Worm (Caenorhabditis elegans) whole organism, early embryonic: ENCODE measurements around the gene ckb-1.
A peak's percentile ranks its signal among the peaks of the same experiment; 100 is the strongest.

ENCODE experiments used
- B0310.2 ChIP-seq: sonication (generic microtip); optimal IDR thresholded peaks from 2 replicates; lab custom pipeline; 2016; ENCODE audit warnings: mild to moderate bottlenecking, missing genetic modification characterization, missing compliant biosample characterization
- F13C5.2 ChIP-seq: sonication (generic microtip); optimal IDR thresholded peaks from 2 replicates; lab custom pipeline; 2017; ENCODE audit warnings: mild to moderate bottlenecking, missing genetic modification characterization, inconsistent platforms, missing compliant biosample characterization
- aly-1 ChIP-seq: sonication (generic microtip); optimal IDR thresholded peaks from 2 replicates; lab custom pipeline; 2016; ENCODE audit warnings: missing genetic modification characterization, missing compliant biosample characterization
- ama-1 ChIP-seq: fragments of 150-350 bp; optimal IDR thresholded peaks from 2 replicates; lab custom pipeline; 2014
- ceh-13 ChIP-seq: fragments of 200-800 bp; sonication (Bioruptor generic); optimal IDR thresholded peaks from 2 replicates; lab custom pipeline; 2018; ENCODE audit warnings: mild to moderate bottlenecking, missing genetic modification characterization, missing compliant biosample characterization
- ceh-36 ChIP-seq: sonication (generic microtip); optimal IDR thresholded peaks from 2 replicates; lab custom pipeline; 2016; ENCODE audit warnings: missing genetic modification characterization, inconsistent platforms, missing compliant biosample characterization
- ets-7 ChIP-seq: sonication (generic microtip); optimal IDR thresholded peaks from 2 replicates; lab custom pipeline; 2016; ENCODE audit warnings: missing genotype, missing genetic modification characterization, missing compliant biosample characterization
- flt-1 ChIP-seq: fragments of 200-800 bp; sonication (Bioruptor generic); IDR thresholded peaks from 2 replicates; pipeline ENCODE4 v1.3.6; 2022; ENCODE audit warnings: missing genetic modification characterization, missing compliant biosample characterization
- hmbx-1 ChIP-seq: sonication (generic microtip); optimal IDR thresholded peaks from 2 replicates; lab custom pipeline; 2016; ENCODE audit warnings: mild to moderate bottlenecking, missing genetic modification characterization, missing compliant biosample characterization
- hmg-4 ChIP-seq: fragments of 200-800 bp; sonication (Bioruptor generic); optimal IDR thresholded peaks from 2 replicates; lab custom pipeline; 2018; ENCODE audit warnings: mild to moderate bottlenecking, missing genetic modification characterization, missing compliant biosample characterization
- hnd-1 ChIP-seq: sonication (generic microtip); optimal IDR thresholded peaks from 2 replicates; lab custom pipeline; 2016; ENCODE audit warnings: missing genetic modification characterization, missing compliant biosample characterization
- pes-1 ChIP-seq: fragments of 200-800 bp; sonication (Bioruptor generic); IDR thresholded peaks from 2 replicates; pipeline ENCODE4 v1.3.6; 2022; ENCODE audit warnings: missing genetic modification reagents, missing genetic modification characterization, missing compliant biosample characterization
- scrt-1 ChIP-seq: fragments of 200-800 bp; sonication (Bioruptor generic); IDR thresholded peaks from 2 replicates; pipeline ENCODE4 v1.3.6; 2022; ENCODE audit warnings: missing genetic modification characterization, missing compliant biosample characterization
- sea-1 ChIP-seq: fragments of 200-800 bp; sonication (Bioruptor generic); conservative IDR thresholded peaks from 2 replicates; pipeline ENCODE4 v1.3.6; 2022; ENCODE audit warnings: missing genetic modification characterization, missing compliant biosample characterization
- tbx-11 ChIP-seq: fragments of 200-800 bp; sonication (Bioruptor generic); IDR thresholded peaks from 2 replicates; pipeline ENCODE4 v1.3.6; 2022; ENCODE audit warnings: missing genetic modification characterization, missing compliant biosample characterization
- tbx-37 ChIP-seq: fragments of 200-800 bp; sonication (Bioruptor generic); conservative IDR thresholded peaks from 2 replicates; pipeline ENCODE4 v1.3.6; 2022; ENCODE audit warnings: missing genetic modification reagents, missing genetic modification characterization, missing compliant biosample characterization
- tra-4 ChIP-seq: sonication (generic microtip); optimal IDR thresholded peaks from 2 replicates; lab custom pipeline; 2017; ENCODE audit warnings: missing genetic modification characterization, missing compliant biosample characterization

The ckb-1 gene

ce11 chrIII:4374854-4375253 is 9.8 kb downstream of the ckb-1 start, which contains the start of gene pals-26:
pals-26 (plus strand) TSS chrIII:4375154.
- TF ChIP-seq flt-1 (GFP tag; lab: Robert Waterston, UW), result no peak
- TF ChIP-seq ceh-13 (GFP tag; lab: Kevin White, UChicago), result no peak
- no peak for TF ChIP-seq tra-4 (tag; lab: Kevin White, UChicago)
- TF ChIP-seq aly-1 (tag; lab: Kevin White, UChicago), result no peak
- TF ChIP-seq ceh-36 (tag; lab: Kevin White, UChicago), result no peak
- no peak for TF ChIP-seq scrt-1 (GFP tag; lab: Robert Waterston, UW)
- TF ChIP-seq ama-1 (lab: Kevin White, UChicago), result no peak
- no peak for TF ChIP-seq hmg-4 (GFP tag; lab: Kevin White, UChicago)

ce11 chrIII:4378600-4379293 is 13.7 kb downstream of the ckb-1 start:
- TF ChIP-seq tbx-37 (GFP tag; lab: Robert Waterston, UW), result peak; percentile 67
- peak; percentile 41 for TF ChIP-seq flt-1 (GFP tag; lab: Robert Waterston, UW)
- peak; percentile 47 for TF ChIP-seq F13C5.2 (tag; lab: Kevin White, UChicago)
- TF ChIP-seq scrt-1 (GFP tag; lab: Robert Waterston, UW), result peak; percentile 75
- TF ChIP-seq aly-1 (tag; lab: Kevin White, UChicago), result peak; percentile 55
- peak; percentile 77 for TF ChIP-seq pes-1 (GFP tag; lab: Robert Waterston, UW)
- peak; percentile 34 for TF ChIP-seq hmbx-1 (tag; lab: Kevin White, UChicago)
- TF ChIP-seq hmg-4 (GFP tag; lab: Kevin White, UChicago), result peak; percentile 91
- TF ChIP-seq ceh-36 (tag; lab: Kevin White, UChicago), result peak; percentile 66
- TF ChIP-seq sea-1 (GFP tag; lab: Robert Waterston, UW), result peak; percentile 70; the same call in 1 of the 2 replicates
- peak; percentile 71 for TF ChIP-seq B0310.2 (tag; lab: Kevin White, UChicago)
- TF ChIP-seq hnd-1 (tag; lab: Kevin White, UChicago), result peak; percentile 36

ce11 chrIII:4379717-4380116 is 14.6 kb downstream of the ckb-1 start, which contains the start of gene B0284.3:
B0284.3 (minus strand) TSS chrIII:4379817.
- no peak for TF ChIP-seq hnd-1 (tag; lab: Kevin White, UChicago)
- no peak for TF ChIP-seq ets-7 (tag; lab: Kevin White, UChicago)
- no peak for TF ChIP-seq hmbx-1 (tag; lab: Kevin White, UChicago)
- TF ChIP-seq ama-1 (lab: Kevin White, UChicago), result no peak
- no peak for TF ChIP-seq B0310.2 (tag; lab: Kevin White, UChicago)
- TF ChIP-seq tbx-11 (GFP tag; lab: Robert Waterston, UW), result no peak
- no peak for TF ChIP-seq tra-4 (tag; lab: Kevin White, UChicago)
- no peak for TF ChIP-seq ceh-13 (GFP tag; lab: Kevin White, UChicago)

ce11 chrIII:4380835-4381234 is 15.8 kb downstream of the ckb-1 start:
- TF ChIP-seq tbx-37 (GFP tag; lab: Robert Waterston, UW) (no peak), F13C5.2 (tag; lab: Kevin White, UChicago) (peak; percentile 11), pes-1 (GFP tag; lab: Robert Waterston, UW) (no peak)

DNA sequence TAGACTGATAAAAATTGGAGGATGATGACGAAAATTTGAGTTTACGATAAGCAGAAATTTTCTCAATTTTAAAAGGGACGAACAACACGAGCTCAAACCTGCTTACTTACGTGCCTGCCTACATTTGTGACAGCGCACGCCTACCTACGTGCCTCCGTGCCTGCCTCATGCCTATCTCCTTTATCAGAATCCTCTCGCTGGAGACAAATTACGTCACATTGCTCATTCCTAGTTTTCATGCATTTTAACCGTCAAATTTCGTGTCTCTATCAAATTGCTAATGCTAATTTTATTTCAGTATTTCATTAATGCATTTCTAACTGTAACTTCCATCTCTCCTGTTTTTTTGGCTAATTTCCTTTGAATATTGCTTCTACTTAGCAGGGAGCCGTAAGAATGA is 16.3 kb downstream of the ckb-1 start, which contains the start of gene pals-27:
pals-27 (plus strand) TSS at position 301 of the 400 bp plus-strand sequence.
- TF ChIP-seq hmg-4 (GFP tag; lab: Kevin White, UChicago) (no peak), aly-1 (tag; lab: Kevin White, UChicago) (no peak), ceh-13 (GFP tag; lab: Kevin White, UChicago) (no peak), sea-1 (GFP tag; lab: Robert Waterston, UW) (no peak), scrt-1 (GFP tag; lab: Robert Waterston, UW) (no peak)

DNA sequence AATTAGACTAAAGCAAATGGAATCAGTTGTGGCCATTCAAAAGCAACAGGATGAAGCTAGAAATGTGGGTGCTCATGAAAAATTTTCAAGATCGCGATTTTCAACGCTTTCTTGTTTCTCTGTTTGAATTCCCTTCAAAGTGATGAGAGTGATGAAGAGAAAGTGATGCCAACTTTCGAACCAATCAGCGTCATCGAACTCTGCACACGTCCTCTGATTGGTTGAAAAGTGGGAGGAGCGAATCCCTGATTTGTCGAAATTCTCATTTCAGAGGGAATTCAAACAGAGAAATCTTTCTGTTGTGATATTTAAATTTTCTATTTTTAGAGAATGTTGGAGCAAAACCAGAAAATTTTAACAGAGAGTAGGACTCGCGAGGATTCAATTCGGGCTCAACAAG is 17.0 kb downstream of the ckb-1 start:
- no peak for TF ChIP-seq hmbx-1 (tag; lab: Kevin White, UChicago)
- TF ChIP-seq B0310.2 (tag; lab: Kevin White, UChicago), result no peak
- no peak for TF ChIP-seq sea-1 (GFP tag; lab: Robert Waterston, UW)
- no peak for TF ChIP-seq ama-1 (lab: Kevin White, UChicago)
- no peak for TF ChIP-seq tra-4 (tag; lab: Kevin White, UChicago)
- no peak for TF ChIP-seq scrt-1 (GFP tag; lab: Robert Waterston, UW)
- TF ChIP-seq tbx-37 (GFP tag; lab: Robert Waterston, UW), result no peak
- TF ChIP-seq ceh-13 (GFP tag; lab: Kevin White, UChicago), result no peak
- no peak for TF ChIP-seq ceh-36 (tag; lab: Kevin White, UChicago)

ce11 chrIII:4384487-4384886 is 19.4 kb downstream of the ckb-1 start, which contains the start of gene pals-28:
pals-28 (plus strand) TSS chrIII:4384787.
- TF ChIP-seq ama-1 (lab: Kevin White, UChicago), result no peak
- TF ChIP-seq flt-1 (GFP tag; lab: Robert Waterston, UW), result no peak
- TF ChIP-seq tra-4 (tag; lab: Kevin White, UChicago), result no peak
- no peak for TF ChIP-seq B0310.2 (tag; lab: Kevin White, UChicago)
- no peak for TF ChIP-seq hmg-4 (GFP tag; lab: Kevin White, UChicago)
- TF ChIP-seq scrt-1 (GFP tag; lab: Robert Waterston, UW), result no peak
- TF ChIP-seq hnd-1 (tag; lab: Kevin White, UChicago), result no peak
- no peak for TF ChIP-seq F13C5.2 (tag; lab: Kevin White, UChicago)
- TF ChIP-seq ets-7 (tag; lab: Kevin White, UChicago), result no peak
- no peak for TF ChIP-seq sea-1 (GFP tag; lab: Robert Waterston, UW)
- TF ChIP-seq aly-1 (tag; lab: Kevin White, UChicago), result no peak
- no peak for TF ChIP-seq pes-1 (GFP tag; lab: Robert Waterston, UW)
